Fruit fly (Drosophila melanogaster): ENCODE measurements around the gene tal-3A.

DNA sequence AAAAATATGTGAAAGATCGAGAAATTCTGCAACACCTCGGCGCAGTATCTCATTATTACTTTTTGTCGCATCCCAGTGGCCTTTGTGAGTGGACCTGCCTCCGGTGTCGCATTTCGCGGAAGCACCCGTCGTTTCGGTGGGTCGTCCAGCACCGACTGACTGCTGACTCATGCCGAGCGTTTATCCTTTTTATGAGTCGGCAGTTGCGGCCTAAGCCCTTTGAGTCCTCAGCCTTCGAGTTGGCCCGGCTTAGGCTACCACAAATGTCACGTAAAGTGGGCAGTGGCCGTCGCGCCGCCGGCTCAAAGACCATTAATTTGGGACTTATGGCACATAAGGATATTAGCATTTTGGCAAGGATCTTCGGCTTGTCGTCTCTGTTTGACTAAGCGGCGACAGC, 1.2 kb upstream of the tal-3A start:
- TF ChIP-seq spab (GFP tag; optimal IDR thresholded peaks at IDR 0.05) = no peak
- no peak for TF ChIP-seq Sox14 (GFP tag; optimal IDR thresholded peaks at IDR 0.05)
- no peak for TF ChIP-seq Ets21C (GFP tag; optimal IDR thresholded peaks at IDR 0.05)
- TF ChIP-seq CG6854 (GFP tag; optimal IDR thresholded peaks at IDR 0.05) = no peak
- no peak for TF ChIP-seq CG6163 (GFP tag; IDR thresholded peaks at IDR 0.05)
- TF ChIP-seq ss (GFP tag; optimal IDR thresholded peaks at IDR 0.05) = no peak
- TF ChIP-seq CG6808 (GFP tag; optimal IDR thresholded peaks at IDR 0.05) = no peak
- no peak for TF ChIP-seq Hr39 (GFP tag; optimal IDR thresholded peaks at IDR 0.05)
- no peak for TF ChIP-seq CG1621 (tag; optimal IDR thresholded peaks at IDR 0.05)
- TF ChIP-seq CG16779 (tag; optimal IDR thresholded peaks at IDR 0.05) = no peak
